Worm (Caenorhabditis elegans) whole organism, late embryonic: ENCODE data around the gene snf-9.
A peak's percentile ranks its signal among the peaks of the same experiment; 100 is the strongest.

Experiments
- dve-1 ChIP-seq: sonication (generic microtip); optimal IDR thresholded peaks from 2 replicates; lab custom pipeline; 2017; ENCODE audit warnings: antibody characterized with exemption, mild to moderate bottlenecking, missing genetic modification characterization, missing compliant biosample characterization
- hlh-30 ChIP-seq: sonication (generic microtip); optimal IDR thresholded peaks from 2 replicates; lab custom pipeline; 2017; ENCODE audit warnings: antibody characterized with exemption, missing genetic modification characterization, missing compliant biosample characterization; ENCODE audit not compliant: insufficient read depth
- nfya-1 ChIP-seq: sonication (generic microtip); optimal IDR thresholded peaks from 2 replicates; lab custom pipeline; 2017; ENCODE audit warnings: missing genetic modification characterization, mild to moderate bottlenecking, missing compliant biosample characterization, antibody characterized with exemption, moderate library complexity
- pha-4 ChIP-seq: fragments of 150-350 bp; optimal IDR thresholded peaks from 2 replicates; lab custom pipeline; 2018; ENCODE audit warnings: missing biosample characterization, missing genetic modification reagents, missing genetic modification characterization

DNA sequence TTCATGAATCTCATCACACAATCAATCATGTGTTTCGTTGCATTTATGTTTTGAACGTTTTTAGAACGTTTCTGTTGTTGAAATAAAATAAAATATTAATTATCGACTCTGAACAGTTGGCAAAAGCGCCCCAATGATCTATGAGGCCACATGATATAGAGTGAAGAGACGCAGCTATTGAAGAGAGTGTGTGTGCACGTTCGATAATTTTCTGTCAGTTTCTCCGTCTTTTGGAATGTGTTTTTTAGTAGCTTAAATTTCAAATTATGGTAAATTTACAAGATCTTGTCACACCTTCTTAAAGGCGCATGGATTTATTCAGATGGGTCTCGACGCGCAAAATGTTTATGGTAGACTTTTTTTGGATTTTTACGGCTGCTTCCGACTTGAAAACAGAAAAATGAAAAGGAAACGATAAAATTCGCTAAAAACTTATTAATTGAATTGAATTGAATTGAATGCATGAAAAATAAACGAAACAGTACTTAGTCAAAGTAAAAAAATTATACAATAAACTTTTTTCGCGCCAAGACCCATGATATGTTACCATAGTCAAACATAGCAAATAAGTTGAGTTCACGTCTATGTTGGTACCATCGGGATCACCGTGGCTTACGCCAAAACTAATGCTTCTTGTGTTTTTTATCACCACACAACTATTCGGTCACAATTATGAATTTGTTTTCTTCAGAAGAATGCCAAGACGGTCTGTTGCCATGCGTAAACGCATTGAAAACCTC lies 21.8 kb downstream of the snf-9 start, which contains the start of gene C49C3.15:
- no peak for TF ChIP-seq pha-4
- TF ChIP-seq dve-1 (tag; lab: Kevin White, UChicago) = no peak
- TF ChIP-seq nfya-1 (tag; lab: Kevin White, UChicago) = peak; percentile 15
- peak; percentile 77 for TF ChIP-seq hlh-30 (tag; lab: Kevin White, UChicago)
